Fruit fly (Drosophila melanogaster): ENCODE results near the gene Mdr65.

Gene Mdr65

DNA sequence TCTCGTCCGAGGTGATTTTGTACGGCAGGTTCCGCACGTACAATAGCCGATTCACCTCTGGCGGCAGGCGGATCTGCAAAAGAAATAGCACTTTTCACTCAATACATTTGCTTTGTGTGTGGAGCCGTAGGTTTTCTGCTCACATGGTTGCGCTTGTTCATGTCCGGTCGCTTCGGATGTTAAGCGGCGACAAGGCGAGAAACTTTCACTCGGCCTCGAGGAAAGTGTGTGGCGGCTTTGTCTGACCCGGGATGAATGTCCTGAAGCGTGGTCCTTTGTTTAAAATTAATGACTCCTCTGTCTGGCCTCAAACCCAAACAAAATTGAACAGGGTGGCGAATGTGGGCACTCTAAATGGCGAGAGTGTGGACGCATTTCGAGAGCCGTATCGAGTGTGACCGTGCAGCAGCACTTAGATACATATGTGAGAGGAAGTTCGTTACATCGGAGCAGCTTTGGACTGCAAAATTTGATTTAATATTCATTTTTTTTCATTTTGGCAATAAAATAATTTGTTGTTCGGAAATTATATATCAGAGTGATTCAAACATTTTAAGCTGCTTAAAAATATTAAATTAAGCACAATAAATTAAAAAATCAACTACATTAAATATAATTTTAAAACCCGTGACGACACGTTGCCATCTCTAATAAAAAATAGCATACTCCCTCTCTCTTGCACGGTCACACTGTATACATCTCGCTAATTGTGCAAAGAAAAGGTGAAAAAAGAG, 52.6 kb downstream of the Mdr65 start, which contains the start of the genes Sf3b6 and Tnpo (continued):
- TF ChIP-seq Gug (GFP tag; IDR thresholded peaks at IDR 0.05): no peak; the same call in 1 of the 2 replicates
- peak; percentile 60 for TF ChIP-seq Lpt (GFP tag; optimal IDR thresholded peaks at IDR 0.05)
- TF ChIP-seq CG3919 (GFP tag; optimal IDR thresholded peaks at IDR 0.05): no peak
- peak; percentile 79 for TF ChIP-seq Sox14 (GFP tag; optimal IDR thresholded peaks at IDR 0.05)
- no peak for TF ChIP-seq dsx (GFP tag; optimal IDR thresholded peaks at IDR 0.05; ENCODE audit: poor library complexity, severe bottlenecking)
- no peak for TF ChIP-seq Smox (GFP tag; optimal IDR thresholded peaks at IDR 0.05)
- TF ChIP-seq Sox15 (GFP tag; optimal IDR thresholded peaks at IDR 0.05): peak; percentile 90
- TF ChIP-seq OdsH (GFP tag; optimal IDR thresholded peaks at IDR 0.05): peak; percentile 86
- TF ChIP-seq CG16779 (tag; optimal IDR thresholded peaks at IDR 0.05): no peak
- peak; percentile 86 for TF ChIP-seq lz (GFP tag; optimal IDR thresholded peaks at IDR 0.05)
- peak; percentile 25 for TF ChIP-seq fd85E (GFP tag; optimal IDR thresholded peaks at IDR 0.05)
- TF ChIP-seq Hr39 (GFP tag; optimal IDR thresholded peaks at IDR 0.05): peak; percentile 86
- TF ChIP-seq net (GFP tag; optimal IDR thresholded peaks at IDR 0.05): no peak
- TF ChIP-seq CG3032 (tag; optimal IDR thresholded peaks at IDR 0.05): peak; percentile 84
- no peak for TF ChIP-seq svp (GFP tag)
- TF ChIP-seq CG15336 (GFP tag; IDR thresholded peaks at IDR 0.05): peak; percentile 59

Measured in whole organism, prepupa.